Fruit fly (Drosophila melanogaster) whole organism, wandering third instar larva: Measurements from ENCODE around the gene mats.

Experiments used
- Abd-B ChIP-seq: fragments of >200 bp; optimal IDR thresholded peaks from 2 replicates; lab custom pipeline; 2017; ENCODE audit warnings: missing biosample characterization, missing genetic modification characterization
- CG32264 ChIP-seq: fragments of 200-800 bp; sonication (Bioruptor generic); optimal IDR thresholded peaks from 2 replicates; lab custom pipeline; 2016; ENCODE audit warnings: missing biosample characterization, missing genetic modification characterization
- CG9705 ChIP-seq: fragments of 200-800 bp; sonication (Bioruptor generic); optimal IDR thresholded peaks from 2 replicates; lab custom pipeline; 2018; ENCODE audit warnings: missing biosample characterization, mild to moderate bottlenecking, missing genetic modification characterization
- CrebA ChIP-seq: fragments of 200-800 bp; sonication (Bioruptor generic); optimal IDR thresholded peaks from 2 replicates; lab custom pipeline; 2016; ENCODE audit warnings: missing biosample characterization, mild to moderate bottlenecking, missing genetic modification characterization, borderline replicate concordance
- Dfd ChIP-seq: fragments of >200 bp; optimal IDR thresholded peaks from 2 replicates; lab custom pipeline; 2017; ENCODE audit warnings: missing biosample characterization, missing genetic modification characterization
- Dif ChIP-seq: fragments of 200-275, 200-300 bp; sonication (Bioruptor generic); optimal IDR thresholded peaks from 2 replicates; lab custom pipeline; 2018; ENCODE audit warnings: missing biosample characterization, missing genetic modification characterization; ENCODE audit not compliant: partially characterized antibody
- GATAd ChIP-seq: sonication (Bioruptor generic); optimal IDR thresholded peaks from 2 replicates; lab custom pipeline; 2016; ENCODE audit warnings: missing biosample characterization, missing genetic modification characterization
- HLH106 ChIP-seq: fragments of 200-800 bp; optimal IDR thresholded peaks from 3 replicates; lab custom pipeline; 2019; ENCODE audit warnings: missing biosample characterization, mild to moderate bottlenecking, missing genetic modification characterization, moderate library complexity
- Hnf4 ChIP-seq: fragments of 200-800 bp; sonication (Bioruptor generic); optimal IDR thresholded peaks from 2 replicates; lab custom pipeline; 2016; ENCODE audit warnings: missing biosample characterization, mild to moderate bottlenecking, missing genetic modification characterization
- Hr78 ChIP-seq: fragments of >200 bp; optimal IDR thresholded peaks from 2 replicates; lab custom pipeline; 2017; ENCODE audit warnings: missing biosample characterization, missing genetic modification characterization
- Hr83 ChIP-seq: fragments of 200-300 bp; sonication (Bioruptor generic); optimal IDR thresholded peaks from 2 replicates; lab custom pipeline; 2016; ENCODE audit warnings: missing biosample characterization, mild to moderate bottlenecking, missing genetic modification characterization, moderate library complexity; ENCODE audit not compliant: poor library complexity, severe bottlenecking
- Jra ChIP-seq: sonication (Bioruptor generic); optimal IDR thresholded peaks from 2 replicates; lab custom pipeline; 2016; ENCODE audit warnings: missing biosample characterization, missing genetic modification characterization
- Mio ChIP-seq: sonication (Bioruptor generic); optimal IDR thresholded peaks from 2 replicates; lab custom pipeline; 2016; ENCODE audit warnings: missing biosample characterization, missing genetic modification characterization
- N ChIP-seq: fragments of >200 bp; optimal IDR thresholded peaks from 2 replicates; lab custom pipeline; 2018; ENCODE audit warnings: missing biosample characterization, missing external identifiers, missing genetic modification characterization
- OdsH ChIP-seq: fragments of 200-800 bp; sonication (Bioruptor generic); optimal IDR thresholded peaks from 2 replicates; lab custom pipeline; 2016; ENCODE audit warnings: missing biosample characterization, mild to moderate bottlenecking, missing genetic modification characterization
- Rel ChIP-seq, 2 experiments: fragments of 200-800 bp; sonication (Bioruptor generic) in 1 of 2; optimal IDR thresholded peaks; 2 replicates in 1 of 2; 3 replicates in 1 of 2; lab custom pipeline; 2016 to 2019; ENCODE audit warnings: mild to moderate bottlenecking in 2 of 2, missing biosample characterization in 2 of 2, missing genetic modification characterization in 2 of 2, moderate library complexity in 1 of 2
- Sp1 ChIP-seq: fragments of 200-800 bp; sonication (Bioruptor generic); optimal IDR thresholded peaks from 3 replicates; lab custom pipeline; 2019; ENCODE audit warnings: missing biosample characterization, mild to moderate bottlenecking, missing genetic modification characterization, moderate library complexity
- Vsx2 ChIP-seq: fragments of 200-300, 225-300 bp; sonication (Bioruptor generic); optimal IDR thresholded peaks from 2 replicates; lab custom pipeline; 2018; ENCODE audit warnings: missing biosample characterization, missing genetic modification characterization; ENCODE audit not compliant: partially characterized antibody
- br ChIP-seq: fragments of 200-800 bp; sonication (Bioruptor generic); optimal IDR thresholded peaks from 2 replicates; lab custom pipeline; 2016; ENCODE audit warnings: missing biosample characterization, missing genetic modification characterization
- dl ChIP-seq, 2 experiments: fragments of 175-275, 200-275 bp in 1 of 2; fragments of 200-275 bp in 1 of 2; sonication (Bioruptor generic); optimal IDR thresholded peaks; lab custom pipeline; 2018; ENCODE audit warnings: mild to moderate bottlenecking in 2 of 2, missing biosample characterization in 2 of 2, missing genetic modification characterization in 2 of 2, moderate library complexity in 2 of 2; ENCODE audit not compliant: partially characterized antibody in 2 of 2, insufficient read depth in 1 of 2
- dmrt93B ChIP-seq: fragments of 200-800 bp; sonication (Bioruptor generic); optimal IDR thresholded peaks from 2 replicates; lab custom pipeline; 2018; ENCODE audit warnings: missing biosample characterization, mild to moderate bottlenecking, missing genetic modification characterization
- dsf ChIP-seq: sonication (Bioruptor generic); optimal IDR thresholded peaks from 2 replicates; lab custom pipeline; 2016; ENCODE audit warnings: missing biosample characterization, missing genetic modification characterization, borderline replicate concordance
- foxo ChIP-seq, 2 experiments: fragments of 200-800 bp; sonication (Bioruptor generic); optimal IDR thresholded peaks; 2 replicates in 1 of 2; 3 replicates in 1 of 2; lab custom pipeline; 2016 to 2017; ENCODE audit warnings: missing biosample characterization in 2 of 2, missing genetic modification characterization in 2 of 2
- fru ChIP-seq: fragments of 200-800 bp; sonication (Bioruptor generic); optimal IDR thresholded peaks from 3 replicates; lab custom pipeline; 2016; ENCODE audit warnings: missing biosample characterization, mild to moderate bottlenecking, missing genetic modification characterization
- h ChIP-seq: fragments of 200-800 bp; sonication (Bioruptor generic); optimal IDR thresholded peaks from 3 replicates; lab custom pipeline; 2016; ENCODE audit warnings: missing biosample characterization, mild to moderate bottlenecking, missing genetic modification characterization
- jim ChIP-seq: fragments of 175-275, 200-325 bp; sonication (Bioruptor generic); optimal IDR thresholded peaks from 2 replicates; lab custom pipeline; 2016; ENCODE audit warnings: missing biosample characterization, mild to moderate bottlenecking, missing genetic modification characterization
- lola ChIP-seq: fragments of >200 bp; optimal IDR thresholded peaks from 2 replicates; lab custom pipeline; 2017; ENCODE audit warnings: missing biosample characterization, missing genetic modification characterization
- pan ChIP-seq: fragments of >200 bp; optimal IDR thresholded peaks from 2 replicates; lab custom pipeline; 2017
- psq ChIP-seq: fragments of 200-800 bp; sonication (Bioruptor generic); optimal IDR thresholded peaks from 3 replicates; lab custom pipeline; 2017; ENCODE audit warnings: missing biosample characterization, mild to moderate bottlenecking, missing genetic modification characterization, moderate library complexity
- rgr ChIP-seq: fragments of 200-800 bp; sonication (Bioruptor generic); optimal IDR thresholded peaks from 3 replicates; lab custom pipeline; 2016; ENCODE audit warnings: missing biosample characterization, mild to moderate bottlenecking, missing genetic modification characterization
- sage ChIP-seq: fragments of 200-800 bp; sonication (Bioruptor generic); optimal IDR thresholded peaks from 2 replicates; lab custom pipeline; 2016; ENCODE audit warnings: missing biosample characterization, mild to moderate bottlenecking, missing genetic modification characterization
- sv ChIP-seq: fragments of 200-800 bp; sonication (Bioruptor generic); optimal IDR thresholded peaks from 3 replicates; lab custom pipeline; 2016; ENCODE audit warnings: missing biosample characterization, missing genetic modification characterization
- tai ChIP-seq: sonication (Bioruptor generic); optimal IDR thresholded peaks from 2 replicates; lab custom pipeline; 2016; ENCODE audit warnings: missing biosample characterization, missing genetic modification characterization
- woc ChIP-seq: sonication (Bioruptor generic); optimal IDR thresholded peaks from 2 replicates; lab custom pipeline; 2016; ENCODE audit warnings: missing biosample characterization, mild to moderate bottlenecking, missing genetic modification characterization

mats gene

dm6 chr3R:22423996-22424395, 3.0 kb downstream of the mats start (continued):
- TF ChIP-seq foxo (GFP tag; optimal IDR thresholded peaks at IDR 0.05; lab: Kevin White, UChicago) = peak in 1 of 2 experiments; percentile 70
- TF ChIP-seq dmrt93B = no peak

dm6 chr3R:22424602-22425190, 3.7 kb downstream of the mats start, which contains the start of gene pinta:
Gene pinta (minus strand): TSS chr3R:22424929.
- no peak for TF ChIP-seq N
- no peak for TF ChIP-seq Sp1 (GFP tag; lab: Kevin White, UChicago)
- no peak for TF ChIP-seq woc (GFP tag; lab: Kevin White, UChicago)
- TF ChIP-seq sage (GFP tag; lab: Kevin White, UChicago) = no peak
- TF ChIP-seq Dfd (GFP tag; lab: Kevin White, UChicago) = no peak
- no peak for TF ChIP-seq CG9705 (GFP tag; lab: Kevin White, UChicago)
- TF ChIP-seq CG32264 = no peak
- TF ChIP-seq HLH106 (tag; lab: Kevin White, UChicago) = no peak
- TF ChIP-seq h (GFP tag; lab: Kevin White, UChicago) = no peak
- no peak for TF ChIP-seq rgr (GFP tag; lab: Kevin White, UChicago)
- TF ChIP-seq Dif (GFP tag; lab: Kevin White, UChicago) = no peak

DNA sequence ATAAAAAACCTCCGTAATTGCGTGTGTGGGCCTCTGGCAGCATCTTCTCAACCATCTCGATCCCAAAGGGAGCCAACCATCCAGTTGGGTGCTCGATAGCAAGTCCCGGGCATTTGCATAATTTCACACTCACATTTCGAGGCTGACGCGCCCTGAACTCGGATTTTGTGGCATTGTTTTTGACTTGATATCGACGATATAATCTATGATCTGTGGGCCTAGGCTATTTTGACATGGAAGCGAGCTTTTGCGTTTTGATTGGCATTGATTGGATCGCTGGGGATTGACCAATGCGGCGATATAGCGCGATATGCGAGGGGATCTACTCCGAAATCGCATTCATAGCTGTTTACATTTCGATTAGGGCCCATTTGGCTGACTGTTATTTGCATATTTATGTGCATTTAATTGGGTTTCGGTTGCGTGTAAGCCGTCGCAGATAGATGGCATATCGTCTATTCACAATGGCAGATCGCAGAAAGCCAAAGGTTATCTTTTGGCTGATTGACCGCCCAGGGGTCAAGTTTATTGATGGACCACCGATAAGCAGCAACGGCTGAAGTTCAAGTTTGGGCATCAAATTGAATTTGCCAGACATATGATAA, 11.3 kb downstream of the mats start:
- no peak for TF ChIP-seq rgr (GFP tag; lab: Kevin White, UChicago)
- TF ChIP-seq Sp1 (GFP tag; lab: Kevin White, UChicago) = no peak
- TF ChIP-seq tai (GFP tag; lab: Kevin White, UChicago) = no peak
- no peak for TF ChIP-seq sage (GFP tag; lab: Kevin White, UChicago)
- TF ChIP-seq psq (GFP tag; lab: Kevin White, UChicago) = no peak
- no peak for TF ChIP-seq fru (GFP tag; lab: Kevin White, UChicago)
- no peak for TF ChIP-seq foxo (GFP tag; optimal IDR thresholded peaks at IDR 0.05; lab: Kevin White, UChicago)
- no peak for TF ChIP-seq OdsH (GFP tag; lab: Kevin White, UChicago)
- no peak for TF ChIP-seq CG9705 (GFP tag; lab: Kevin White, UChicago)
- no peak for TF ChIP-seq jim (GFP tag; lab: Kevin White, UChicago)
- no peak for TF ChIP-seq Mio
- TF ChIP-seq Hnf4 (GFP tag; lab: Kevin White, UChicago) = no peak
- no peak for TF ChIP-seq lola (GFP tag; lab: Kevin White, UChicago)
- no peak for TF ChIP-seq N
- no peak for TF ChIP-seq woc (GFP tag; lab: Kevin White, UChicago)
- TF ChIP-seq sv (GFP tag; lab: Kevin White, UChicago) = no peak
- no peak for TF ChIP-seq Abd-B (GFP tag; lab: Kevin White, UChicago)
- no peak for TF ChIP-seq Jra (GFP tag; lab: Kevin White, UChicago)
- no peak for TF ChIP-seq Vsx2

DNA sequence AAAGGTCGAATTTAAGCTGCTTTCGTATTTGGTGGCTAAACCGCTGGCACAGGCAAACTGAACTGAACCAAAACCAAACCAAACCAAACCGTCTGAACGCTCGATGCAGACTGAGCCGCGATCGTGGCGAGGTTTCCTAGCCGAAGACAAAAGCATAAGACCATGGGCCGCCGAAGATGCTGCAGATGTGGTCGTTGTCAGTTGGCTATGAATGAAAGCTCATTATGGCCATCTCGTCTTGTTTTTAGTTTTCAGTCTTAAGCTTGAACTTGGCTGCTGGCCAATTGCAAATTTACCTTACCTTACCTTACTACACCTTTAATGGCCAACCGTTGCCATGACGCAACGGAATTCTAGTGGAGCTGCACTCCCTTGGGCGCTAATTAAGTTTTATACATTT, 15.1 kb downstream of the mats start, which contains the start of gene CG13847:
TSS of gene CG13847 (minus strand) at position 101 of the 400 bp plus-strand sequence.
- no peak for TF ChIP-seq Hr83 (GFP tag; lab: Kevin White, UChicago)
- TF ChIP-seq Mio = no peak
- no peak for TF ChIP-seq pan (lab: Kevin White, UChicago)
- TF ChIP-seq CG9705 (GFP tag; lab: Kevin White, UChicago) = no peak
- no peak for TF ChIP-seq GATAd
- no peak for TF ChIP-seq h (GFP tag; lab: Kevin White, UChicago)
- TF ChIP-seq CrebA (GFP tag; lab: Kevin White, UChicago) = no peak
- no peak for TF ChIP-seq Dif (GFP tag; lab: Kevin White, UChicago)
- TF ChIP-seq jim (GFP tag; lab: Kevin White, UChicago) = no peak
- TF ChIP-seq br = no peak
- TF ChIP-seq Hr78 = no peak
- TF ChIP-seq rgr (GFP tag; lab: Kevin White, UChicago) = no peak
- TF ChIP-seq dl (GFP tag; optimal IDR thresholded peaks at IDR 0.05; lab: Kevin White, UChicago; ENCODE audit: insufficient read depth in 1 of 2, partially characterized antibody in 2 of 2) = no peak
- no peak for TF ChIP-seq lola (GFP tag; lab: Kevin White, UChicago)
- no peak for TF ChIP-seq Rel (GFP tag; optimal IDR thresholded peaks at IDR 0.05; lab: Kevin White, UChicago)
- no peak for TF ChIP-seq Rel (tag; optimal IDR thresholded peaks at IDR 0.05; lab: Kevin White, UChicago)
- no peak for TF ChIP-seq dsf (GFP tag; lab: Kevin White, UChicago)
- no peak for TF ChIP-seq Sp1 (GFP tag; lab: Kevin White, UChicago)
- no peak for TF ChIP-seq N
